Worm (Caenorhabditis elegans): ENCODE data around the gene F23H12.3.

- TF ChIP-seq hnd-1 (tag; optimal IDR thresholded peaks at IDR 0.05), result no peak
- TF ChIP-seq hmbx-1 (tag; optimal IDR thresholded peaks at IDR 0.05), result no peak
- TF ChIP-seq F13C5.2 (tag; optimal IDR thresholded peaks at IDR 0.05), result no peak
- TF ChIP-seq ama-1 (optimal IDR thresholded peaks at IDR 0.05), result no peak
Observed at ce11 chrV:12352445-12352844, 7.5 kb downstream of the F23H12.3 start, which contains the start of gene sqt-3.
